Fruit fly (Drosophila melanogaster) ovary, adult (tissue): Measurements from ENCODE around the gene CG46383.
A peak's percentile ranks its signal among the peaks of the same experiment; 100 is the strongest.

Experiments used
- CG17801 ChIP-seq: fragments of 200-800 bp; optimal IDR thresholded peaks from 2 replicates; lab custom pipeline; 2019; ENCODE audit warnings: missing biosample characterization, mild to moderate bottlenecking, missing genetic modification characterization, moderate library complexity; ENCODE audit not compliant: partially characterized antibody

CG46383 gene

dm6 chr3R:15950843-15951242 is at the start of gene CG46383, which contains the start of gene CG31088:
CG46383 (minus strand) TSS chr3R:15950943.
CG31088 (minus strand) TSS chr3R:15950943.
- TF ChIP-seq CG17801 (GFP tag; lab: Kevin White, UChicago) = no peak

- TF ChIP-seq CG17801 (GFP tag; lab: Kevin White, UChicago) = no peak
Measured at dm6 chr3R:15998972-15999721, 48.4 kb upstream of the CG46383 start.

- no peak for TF ChIP-seq CG17801 (GFP tag; lab: Kevin White, UChicago)
Measured at dm6 chr3R:15994573-15994869, 43.8 kb upstream of the CG46383 start.

- no peak for TF ChIP-seq CG17801 (GFP tag; lab: Kevin White, UChicago)
Measured at dm6 chr3R:15993815-15994572, 43.3 kb upstream of the CG46383 start.

- TF ChIP-seq CG17801 (GFP tag; lab: Kevin White, UChicago) = peak; percentile 18
Measured at dm6 chr3R:15993139-15993804, 42.5 kb upstream of the CG46383 start.

dm6 chr3R:15991593-15991992 is 40.9 kb upstream of the CG46383 start:
- TF ChIP-seq CG17801 (GFP tag; lab: Kevin White, UChicago) = no peak

- TF ChIP-seq CG17801 (GFP tag; lab: Kevin White, UChicago) = no peak
Measured at dm6 chr3R:15989217-15989921, 38.6 kb upstream of the CG46383 start.

dm6 chr3R:15988353-15988752 is 37.6 kb upstream of the CG46383 start:
- TF ChIP-seq CG17801 (GFP tag; lab: Kevin White, UChicago) = no peak

dm6 chr3R:15987064-15987649 is 36.4 kb upstream of the CG46383 start:
- no peak for TF ChIP-seq CG17801 (GFP tag; lab: Kevin White, UChicago)

dm6 chr3R:15985762-15986214 is 35.0 kb upstream of the CG46383 start, which contains the start of gene srp:
srp (plus strand) TSS chr3R:15986152.
- no peak for TF ChIP-seq CG17801 (GFP tag; lab: Kevin White, UChicago)

dm6 chr3R:15984483-15985118 is 33.9 kb upstream of the CG46383 start:
- no peak for TF ChIP-seq CG17801 (GFP tag; lab: Kevin White, UChicago)

dm6 chr3R:15983541-15984229 is 32.9 kb upstream of the CG46383 start:
- no peak for TF ChIP-seq CG17801 (GFP tag; lab: Kevin White, UChicago)

dm6 chr3R:15975170-15975569 is 24.4 kb upstream of the CG46383 start:
- no peak for TF ChIP-seq CG17801 (GFP tag; lab: Kevin White, UChicago)
